Worm (Caenorhabditis elegans): ENCODE results near the gene unc-112.

ce11 chrV:14658131-14658530 lies 38.3 kb downstream of the unc-112 start, which contains the start of gene slc-25A29:
- TF ChIP-seq skn-1 (tag; optimal IDR thresholded peaks at IDR 0.05) (no peak), ceh-63 (GFP tag; optimal IDR thresholded peaks at IDR 0.05) (no peak)

Data from whole organism, L1 larva.